Worm (Caenorhabditis elegans) whole organism, L2 larva: ENCODE results near the gene clec-256.

Experiments used
- F13H6.1 ChIP-seq: sonication (generic microtip); optimal IDR thresholded peaks from 2 replicates; lab custom pipeline; 2016; ENCODE audit warnings: missing genetic modification characterization, missing compliant biosample characterization
- ama-1 ChIP-seq: fragments of 150-350 bp; optimal IDR thresholded peaks from 2 replicates; lab custom pipeline; 2018; ENCODE audit warnings: inconsistent platforms
- blmp-1 ChIP-seq: sonication (generic microtip); optimal IDR thresholded peaks from 2 replicates; lab custom pipeline; 2017; ENCODE audit warnings: missing genetic modification characterization, mild to moderate bottlenecking, missing compliant biosample characterization, antibody characterized with exemption, moderate library complexity; ENCODE audit not compliant: insufficient read depth
- crh-2 ChIP-seq: sonication (generic microtip); optimal IDR thresholded peaks from 2 replicates; lab custom pipeline; 2017; ENCODE audit warnings: missing biosample characterization, missing genetic modification characterization
- lin-13 ChIP-seq: fragments of 150-350 bp; optimal IDR thresholded peaks from 2 replicates; lab custom pipeline; 2014; ENCODE audit warnings: missing biosample characterization, missing genetic modification reagents, missing genetic modification characterization
- nhr-11 ChIP-seq: fragments of 150-350 bp; optimal IDR thresholded peaks from 2 replicates; lab custom pipeline; 2014; ENCODE audit warnings: missing biosample characterization, missing genetic modification characterization
- nhr-23 ChIP-seq: fragments of 150-350 bp; optimal IDR thresholded peaks from 2 replicates; lab custom pipeline; 2014; ENCODE audit warnings: missing biosample characterization, missing genetic modification reagents, missing genetic modification characterization
- nhr-6 ChIP-seq: fragments of 150-350 bp; optimal IDR thresholded peaks from 2 replicates; lab custom pipeline; 2014; ENCODE audit warnings: missing biosample characterization, missing genetic modification characterization
- sma-9 ChIP-seq, 2 experiments: fragments of 150-350 bp in 1 of 2; sonication (generic microtip) in 1 of 2; optimal IDR thresholded peaks; 2 replicates each; lab custom pipeline; 2014 to 2016; ENCODE audit warnings: missing genetic modification characterization in 2 of 2, mild to moderate bottlenecking in 1 of 2, missing biosample characterization in 1 of 2, missing compliant biosample characterization in 1 of 2, missing genetic modification reagents in 1 of 2, moderate library complexity in 1 of 2
- snpc-4 ChIP-seq: fragments of 150-350 bp; optimal IDR thresholded peaks from 2 replicates; lab custom pipeline; 2014; ENCODE audit warnings: missing biosample characterization, missing genetic modification characterization
- unc-55 ChIP-seq: fragments of 150-350 bp; sonication (generic microtip); optimal IDR thresholded peaks from 3 replicates; lab custom pipeline; 2014; ENCODE audit warnings: missing biosample characterization, missing genetic modification reagents, missing genetic modification characterization
- unc-62 ChIP-seq: fragments of 150-350 bp; optimal IDR thresholded peaks from 2 replicates; lab custom pipeline; 2014; ENCODE audit warnings: missing biosample characterization, missing genetic modification reagents, missing genetic modification characterization

DNA sequence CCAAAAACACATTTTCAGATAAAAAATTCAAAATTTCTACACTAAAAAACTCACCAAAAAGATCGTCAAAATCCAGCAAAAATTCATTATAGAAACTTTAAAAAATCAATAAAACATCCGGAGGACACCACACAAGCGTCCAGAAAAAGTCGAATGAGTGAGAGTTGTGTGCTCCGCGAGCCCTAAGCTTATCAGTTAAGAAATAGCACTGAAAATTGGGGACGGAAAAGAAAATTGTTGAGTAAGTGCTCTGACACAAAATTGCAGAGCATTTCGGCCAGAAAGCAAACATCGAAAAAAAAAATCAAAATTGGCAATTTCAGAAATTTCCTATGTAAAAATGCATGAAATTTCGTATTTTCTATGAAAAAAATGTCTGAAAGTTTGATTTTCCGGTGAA, 33.8 kb upstream of the clec-256 start:
- TF ChIP-seq unc-62 (GFP tag; lab: Kevin White, UChicago) (no peak), nhr-23 (tag; lab: Kevin White, UChicago) (no peak), crh-2 (tag; lab: Kevin White, UChicago) (no peak), ama-1 (lab: Kevin White, UChicago) (no peak), lin-13 (no peak), snpc-4 (no peak), blmp-1 (tag; lab: Kevin White, UChicago) (no peak), nhr-11 (tag; lab: Kevin White, UChicago) (no peak), sma-9 (GFP tag; optimal IDR thresholded peaks at IDR 0.05; lab: Kevin White, UChicago) (no peak), sma-9 (tag; optimal IDR thresholded peaks at IDR 0.05; lab: Kevin White, UChicago) (no peak), F13H6.1 (tag; lab: Kevin White, UChicago) (no peak), nhr-6 (no peak), unc-55 (GFP tag; lab: Kevin White, UChicago) (no peak)
